Fruit fly (Drosophila melanogaster) whole organism, embryonic: ENCODE data around the gene CG9107.

Source experiments
- BEAF-32 ChIP-seq: fragments of 200-800 bp; sonication (Bioruptor generic); optimal IDR thresholded peaks from 3 replicates; lab custom pipeline; 2017; ENCODE audit warnings: missing biosample characterization, missing genetic modification characterization, mild to moderate bottlenecking, moderate library complexity, missing genetic modification reagents
- CG10209 ChIP-seq: fragments of 200-800 bp; sonication (Bioruptor generic); optimal IDR thresholded peaks from 3 replicates; lab custom pipeline; 2017; ENCODE audit warnings: missing biosample characterization, mild to moderate bottlenecking, missing genetic modification characterization, missing genetic modification reagents
- CG1024 ChIP-seq: fragments of 200-800 bp; sonication (Bioruptor generic); IDR thresholded peaks from 2 replicates; pipeline ENCODE4 v1.3.6; 2022; ENCODE audit warnings: missing biosample characterization, missing genetic modification characterization
- CG11456 ChIP-seq: fragments of 200-800 bp; sonication (Bioruptor generic); IDR thresholded peaks from 3 replicates; pipeline ENCODE4 v1.3.6; 2022; ENCODE audit warnings: missing biosample characterization, missing genetic modification characterization
- CG11695 ChIP-seq: fragments of 200-800 bp; sonication (Bioruptor generic); IDR thresholded peaks from 3 replicates; pipeline ENCODE4 v1.3.6; 2022; ENCODE audit warnings: missing biosample characterization, missing genetic modification characterization
- CG11696 ChIP-seq: fragments of 200-800 bp; sonication (Bioruptor generic); IDR thresholded peaks from 2 replicates; pipeline ENCODE4 v1.3.6; 2022; ENCODE audit warnings: missing biosample characterization, missing genetic modification characterization
- CG14860 ChIP-seq: fragments of 200-800 bp; sonication (Bioruptor generic); IDR thresholded peaks from 3 replicates; pipeline ENCODE4 v1.3.6; 2022; ENCODE audit warnings: missing biosample characterization, missing genetic modification characterization; ENCODE audit not compliant: partially characterized antibody
- CG16813 ChIP-seq: fragments of 200-800 bp; sonication (Bioruptor generic); IDR thresholded peaks from 3 replicates; pipeline ENCODE4 v1.3.6; 2022; ENCODE audit warnings: missing biosample characterization, missing genetic modification characterization; ENCODE audit not compliant: partially characterized antibody
- CG16863 ChIP-seq: fragments of 200-800 bp; sonication (Bioruptor generic); optimal IDR thresholded peaks from 3 replicates; lab custom pipeline; 2016; ENCODE audit warnings: missing biosample characterization, missing genetic modification characterization
- CG18476 ChIP-seq: fragments of 200-800 bp; sonication (Bioruptor generic); optimal IDR thresholded peaks from 2 replicates; lab custom pipeline; 2016; ENCODE audit warnings: missing biosample characterization, mild to moderate bottlenecking, missing genetic modification characterization
- CG31441 ChIP-seq: fragments of 200-800 bp; sonication (Bioruptor generic); IDR thresholded peaks from 2 replicates; pipeline ENCODE4 v1.3.6; 2022; ENCODE audit warnings: missing biosample characterization, missing genetic modification characterization
- CG32772 ChIP-seq: fragments of 200-800 bp; sonication (Bioruptor generic); IDR thresholded peaks from 2 replicates; pipeline ENCODE4 v1.3.6; 2022; ENCODE audit warnings: missing biosample characterization, missing genetic modification characterization
- Camta ChIP-seq: fragments of 200-800 bp; sonication (Bioruptor generic); optimal IDR thresholded peaks from 2 replicates; lab custom pipeline; 2016; ENCODE audit warnings: missing biosample characterization, missing genetic modification characterization
- CrebB ChIP-seq: fragments of 200-800 bp; sonication (Bioruptor generic); optimal IDR thresholded peaks from 3 replicates; lab custom pipeline; 2018; ENCODE audit warnings: missing biosample characterization, mild to moderate bottlenecking, missing genetic modification characterization
- Doc3 ChIP-seq: fragments of 200-800 bp; sonication (Bioruptor generic); IDR thresholded peaks from 3 replicates; pipeline ENCODE4 v1.3.6; 2022; ENCODE audit warnings: missing biosample characterization, missing genetic modification characterization; ENCODE audit not compliant: partially characterized antibody
- Eip74EF ChIP-seq, 2 experiments: fragments of 200-800 bp in 1 of 2; fragments of >200 bp in 1 of 2; sonication (Bioruptor generic) in 1 of 2; optimal IDR thresholded peaks; 2 replicates each; lab custom pipeline; 2017 to 2019; ENCODE audit warnings: missing biosample characterization in 2 of 2, missing genetic modification characterization in 2 of 2, mild to moderate bottlenecking in 1 of 2, moderate library complexity in 1 of 2
- Fer2 ChIP-seq: fragments of 200-800 bp; sonication (Bioruptor generic); optimal IDR thresholded peaks from 2 replicates; lab custom pipeline; 2018; ENCODE audit warnings: missing biosample characterization, mild to moderate bottlenecking, missing genetic modification characterization, moderate library complexity
- HHEX ChIP-seq: fragments of 200-800 bp; sonication (Bioruptor generic); optimal IDR thresholded peaks from 3 replicates; lab custom pipeline; 2017; ENCODE audit warnings: missing biosample characterization, mild to moderate bottlenecking, missing genetic modification characterization, missing genetic modification reagents
- MESR4 ChIP-seq: fragments of 200-800 bp; sonication (Bioruptor generic); optimal IDR thresholded peaks from 2 replicates; lab custom pipeline; 2018; ENCODE audit warnings: missing biosample characterization, mild to moderate bottlenecking, missing genetic modification characterization, moderate library complexity
- Med ChIP-seq: fragments of 200-800 bp; sonication (Bioruptor generic); peaks from one replicate; lab custom pipeline; 2016; ENCODE audit warnings: missing biosample characterization, missing genetic modification characterization, mild to moderate bottlenecking, inconsistent platforms, moderate library complexity
- NC2α ChIP-seq: fragments of 200-800 bp; sonication (Bioruptor generic); optimal IDR thresholded peaks from 2 replicates; lab custom pipeline; 2016; ENCODE audit warnings: missing biosample characterization, missing genetic modification characterization
- Opbp ChIP-seq: fragments of 200-800 bp; sonication (Bioruptor generic); IDR thresholded peaks from 3 replicates; pipeline ENCODE4 v1.3.6; 2022; ENCODE audit warnings: missing biosample characterization, missing genetic modification characterization; ENCODE audit not compliant: partially characterized antibody
- Rfx ChIP-seq: fragments of 200-800 bp; sonication (Bioruptor generic); IDR thresholded peaks from 2 replicates; pipeline ENCODE4 v1.3.6; 2022; ENCODE audit warnings: missing biosample characterization, missing genetic modification characterization
- Sry-β ChIP-seq: fragments of 200-800 bp; sonication (Bioruptor generic); optimal IDR thresholded peaks from 2 replicates; lab custom pipeline; 2018; ENCODE audit warnings: missing biosample characterization, mild to moderate bottlenecking, missing genetic modification characterization, moderate library complexity
- Xbp1 ChIP-seq: fragments of 200-800 bp; sonication (Bioruptor generic); optimal IDR thresholded peaks from 3 replicates; lab custom pipeline; 2016; ENCODE audit warnings: missing biosample characterization, mild to moderate bottlenecking, missing genetic modification characterization
- aop ChIP-seq: fragments of 200-800 bp; sonication (Bioruptor generic); IDR thresholded peaks from 2 replicates; pipeline ENCODE4 v1.3.6; 2022; ENCODE audit warnings: missing biosample characterization, missing genetic modification characterization
- ara ChIP-seq: fragments of 200-800 bp; sonication (Bioruptor generic); IDR thresholded peaks from 2 replicates; pipeline ENCODE4 v1.3.6; 2022; ENCODE audit warnings: missing biosample characterization, missing genetic modification characterization
- chif ChIP-seq, 2 experiments: fragments of 200-800 bp; sonication (Bioruptor generic); optimal IDR thresholded peaks; 3 replicates each; lab custom pipeline; 2016; ENCODE audit warnings: missing biosample characterization in 2 of 2, missing genetic modification characterization in 2 of 2
- chinmo ChIP-seq: fragments of 200-800 bp; sonication (Bioruptor generic); IDR thresholded peaks from 4 replicates; pipeline ENCODE4 v1.3.6; 2022; ENCODE audit warnings: missing biosample characterization, missing genetic modification characterization; ENCODE audit not compliant: partially characterized antibody
- dan ChIP-seq: fragments of 200-800 bp; sonication (Bioruptor generic); IDR thresholded peaks from 2 replicates; pipeline ENCODE4 v1.3.6; 2022; ENCODE audit warnings: missing biosample characterization, missing genetic modification characterization
- fd102C ChIP-seq: fragments of 200-800 bp; sonication (Bioruptor generic); optimal IDR thresholded peaks from 2 replicates; lab custom pipeline; 2018; ENCODE audit warnings: missing biosample characterization, mild to moderate bottlenecking, missing genetic modification characterization, moderate library complexity
- knrl ChIP-seq: fragments of 200-800 bp; sonication (Bioruptor generic); IDR thresholded peaks from 3 replicates; pipeline ENCODE4 v1.3.6; 2022; ENCODE audit warnings: missing biosample characterization, missing genetic modification characterization; ENCODE audit not compliant: partially characterized antibody
- lola ChIP-seq, 3 experiments: fragments of >200 bp in 2 of 3; fragments of 200-800 bp in 1 of 3; sonication (Bioruptor generic) in 1 of 3; optimal IDR thresholded peaks; 2 replicates each; lab custom pipeline; 2017 to 2019; ENCODE audit warnings: missing biosample characterization in 3 of 3, missing genetic modification characterization in 3 of 3, mild to moderate bottlenecking in 1 of 3, moderate library complexity in 1 of 3
- nau ChIP-seq: fragments of 200-800 bp; sonication (Bioruptor generic); optimal IDR thresholded peaks from 3 replicates; lab custom pipeline; 2017; ENCODE audit warnings: missing biosample characterization, mild to moderate bottlenecking, missing genetic modification characterization, missing genetic modification reagents
- nerfin-2 ChIP-seq: fragments of 200-800 bp; sonication (Bioruptor generic); IDR thresholded peaks from 2 replicates; pipeline ENCODE4 v1.3.6; 2022; ENCODE audit warnings: missing biosample characterization, missing genetic modification characterization; ENCODE audit not compliant: partially characterized antibody
- oc ChIP-seq: fragments of 200-800 bp; sonication (Bioruptor generic); optimal IDR thresholded peaks from 2 replicates; lab custom pipeline; 2018; ENCODE audit warnings: missing biosample characterization, mild to moderate bottlenecking, missing genetic modification characterization, moderate library complexity
- peb ChIP-seq: fragments of 200-800 bp; sonication (Bioruptor generic); IDR thresholded peaks from 2 replicates; pipeline ENCODE4 v1.3.6; 2022; ENCODE audit warnings: missing biosample characterization, missing genetic modification characterization
- pnt ChIP-seq: fragments of 200-800 bp; sonication (Bioruptor generic); optimal IDR thresholded peaks from 3 replicates; lab custom pipeline; 2016; ENCODE audit warnings: missing biosample characterization, missing genetic modification characterization
- repo ChIP-seq: fragments of 200-800 bp; sonication (Bioruptor generic); optimal IDR thresholded peaks from 2 replicates; lab custom pipeline; 2016; ENCODE audit warnings: missing biosample characterization, missing genetic modification characterization
- schlank ChIP-seq: fragments of 200-800 bp; sonication (Bioruptor generic); optimal IDR thresholded peaks from 2 replicates; lab custom pipeline; 2018; ENCODE audit warnings: missing biosample characterization, mild to moderate bottlenecking, missing genetic modification characterization
- sens-2 ChIP-seq: fragments of 200-800 bp; sonication (Bioruptor generic); IDR thresholded peaks from 2 replicates; pipeline ENCODE4 v1.3.6; 2022; ENCODE audit warnings: missing biosample characterization, missing genetic modification characterization
- slbo ChIP-seq: fragments of 200-800 bp; sonication (Bioruptor generic); IDR thresholded peaks from 2 replicates; pipeline ENCODE4 v1.3.6; 2022; ENCODE audit warnings: missing biosample characterization, missing genetic modification characterization
- sna ChIP-seq: fragments of 200-800 bp; sonication (Bioruptor generic); IDR thresholded peaks from 2 replicates; pipeline ENCODE4 v1.3.6; 2022; ENCODE audit warnings: missing biosample characterization, missing genetic modification characterization; ENCODE audit not compliant: partially characterized antibody
- sob ChIP-seq: fragments of 200-800 bp; sonication (Bioruptor generic); IDR thresholded peaks from 2 replicates; pipeline ENCODE4 v1.3.6; 2022; ENCODE audit warnings: missing biosample characterization, missing genetic modification characterization
- tgo ChIP-seq: fragments of 200-800 bp; sonication (Bioruptor generic); IDR thresholded peaks from 3 replicates; pipeline ENCODE4 v1.3.6; 2022; ENCODE audit warnings: missing biosample characterization, missing genetic modification characterization
- tin ChIP-seq: fragments of 200-800 bp; sonication (Bioruptor generic); optimal IDR thresholded peaks from 3 replicates; lab custom pipeline; 2016; ENCODE audit warnings: missing biosample characterization, missing genetic modification characterization
- twi ChIP-seq: fragments of 200-800 bp; optimal IDR thresholded peaks from 2 replicates; lab custom pipeline; 2019; ENCODE audit warnings: missing biosample characterization, mild to moderate bottlenecking, missing genetic modification characterization, moderate library complexity
- unc-4 ChIP-seq: fragments of 200-800 bp; sonication (Bioruptor generic); IDR thresholded peaks from 2 replicates; pipeline ENCODE4 v1.3.6; 2022; ENCODE audit warnings: missing biosample characterization, missing genetic modification characterization; ENCODE audit not compliant: partially characterized antibody
- wek ChIP-seq: fragments of 200-800 bp; sonication (Bioruptor generic); optimal IDR thresholded peaks from 3 replicates; lab custom pipeline; 2018; ENCODE audit warnings: missing biosample characterization, mild to moderate bottlenecking, missing genetic modification characterization, moderate library complexity

CG9107 gene

dm6 chr2L:6070656-6071231 lies 46.4 kb upstream of the CG9107 start, which contains the start of the genes CG9154 and Kr-h2 (continued):
- TF ChIP-seq peb (GFP tag; lab: Robert Waterston, UW) (no peak), CG14860 (GFP tag; lab: Robert Waterston, UW) (peak; percentile 78), Xbp1 (GFP tag; lab: Kevin White, UChicago) (peak; percentile 81), chinmo (peak; percentile 23; the same call in 1 of the 4 replicates), CG18476 (GFP tag; lab: Kevin White, UChicago) (no peak), Opbp (peak; percentile 77), sob (GFP tag; lab: Robert Waterston, UW) (no peak), tgo (GFP tag; lab: Robert Waterston, UW) (no peak), Rfx (GFP tag; lab: Robert Waterston, UW) (no peak; the same call in 1 of the 2 replicates), Med (GFP tag; lab: Kevin White, UChicago) (peak; percentile 75), sens-2 (GFP tag; lab: Robert Waterston, UW) (no peak), nerfin-2 (peak; percentile 68), unc-4 (GFP tag; lab: Robert Waterston, UW) (peak; percentile 61), fd102C (no peak), CG11696 (GFP tag; lab: Robert Waterston, UW) (no peak), oc (tag; lab: Kevin White, UChicago) (no peak), Eip74EF (GFP tag; optimal IDR thresholded peaks at IDR 0.05; lab: Kevin White, UChicago) (no peak), tin (GFP tag; lab: Kevin White, UChicago) (no peak), ara (no peak), schlank (no peak), knrl (GFP tag; lab: Robert Waterston, UW) (peak; percentile 77), BEAF-32 (GFP tag; lab: Kevin White, UChicago) (peak; percentile 73), dan (GFP tag; lab: Robert Waterston, UW) (no peak), CG10209 (GFP tag; lab: Kevin White, UChicago) (no peak), CG16863 (GFP tag; lab: Kevin White, UChicago) (no peak), twi (no peak), chif (GFP tag; optimal IDR thresholded peaks at IDR 0.05; lab: Kevin White, UChicago) (no peak), Sry-β (GFP tag; lab: Kevin White, UChicago) (peak; percentile 28), CG31441 (GFP tag; lab: Robert Waterston, UW) (peak; percentile 43; the same call in 1 of the 2 replicates), lola (GFP tag; optimal IDR thresholded peaks at IDR 0.05; lab: Kevin White, UChicago) (peak in 1 of 3 experiments; percentile 25), nau (GFP tag; lab: Kevin White, UChicago) (no peak), Camta (no peak), aop (no peak), Doc3 (peak; percentile 44; the same call in 2 of the 3 replicates), wek (peak; percentile 95), MESR4 (peak; percentile 94), sna (GFP tag; lab: Robert Waterston, UW) (no peak), slbo (peak; percentile 31; the same call in 1 of the 2 replicates), NC2α (GFP tag; lab: Kevin White, UChicago) (no peak), CrebB (tag; lab: Kevin White, UChicago) (no peak), pnt (no peak), HHEX (no peak), CG11456 (GFP tag; lab: Robert Waterston, UW) (no peak), CG32772 (GFP tag; lab: Robert Waterston, UW) (no peak), CG11695 (GFP tag; lab: Robert Waterston, UW) (no peak), repo (GFP tag; lab: Kevin White, UChicago) (no peak), CG1024 (GFP tag; lab: Robert Waterston, UW) (no peak), CG16813 (peak; percentile 73), Fer2 (tag; lab: Kevin White, UChicago) (peak; percentile 37)
